Fruit fly (Drosophila melanogaster): ENCODE results near the gene Zir.

The Zir gene

DNA sequence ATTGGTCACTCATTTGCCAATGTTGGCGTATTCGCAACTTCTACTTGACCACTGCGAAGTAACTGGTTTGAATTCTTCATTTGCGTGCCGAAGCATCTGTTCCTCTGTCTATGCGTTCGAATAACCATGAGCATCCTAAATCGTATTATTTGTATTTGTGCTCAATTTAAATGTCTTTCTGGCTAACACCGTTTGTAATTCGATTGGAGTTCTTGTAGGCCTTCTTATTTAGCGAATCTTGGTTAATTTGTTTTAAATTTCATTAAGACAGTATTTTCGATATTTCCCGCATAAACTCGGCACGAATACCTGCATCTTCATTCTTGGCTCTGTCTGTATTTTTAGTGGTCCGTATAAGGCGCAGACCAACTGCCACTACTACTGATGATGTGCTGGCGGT lies 2.7 kb upstream of the Zir start:
- no peak for TF ChIP-seq CG6276 (GFP tag; optimal IDR thresholded peaks at IDR 0.05)
- peak; percentile 3 for TF ChIP-seq Sox15 (GFP tag; optimal IDR thresholded peaks at IDR 0.05)
- peak; percentile 90 to 98 for TF ChIP-seq ss (GFP tag; optimal IDR thresholded peaks at IDR 0.05)
- peak; percentile 76 for TF ChIP-seq acj6 (GFP tag; optimal IDR thresholded peaks at IDR 0.05)
- peak; percentile 75 for TF ChIP-seq CG7368 (GFP tag; optimal IDR thresholded peaks at IDR 0.05)
- peak; percentile 81 for TF ChIP-seq CG10631 (GFP tag; optimal IDR thresholded peaks at IDR 0.05)
- TF ChIP-seq CG6163 (GFP tag; IDR thresholded peaks at IDR 0.05) = peak; percentile 87; the same call in 2 of the 3 replicates
- TF ChIP-seq CG3919 (GFP tag; optimal IDR thresholded peaks at IDR 0.05) = peak; percentile 83
- peak; percentile 71; the same call in 2 of the 3 replicates for TF ChIP-seq CG8119 (GFP tag; IDR thresholded peaks at IDR 0.05)
- peak; percentile 83 for TF ChIP-seq Eip75B (GFP tag; optimal IDR thresholded peaks at IDR 0.05)
- TF ChIP-seq CG1621 (tag; optimal IDR thresholded peaks at IDR 0.05) = peak; percentile 84
- TF ChIP-seq Hr39 (GFP tag; optimal IDR thresholded peaks at IDR 0.05) = no peak
- peak; percentile 13 for TF ChIP-seq CG4318 (GFP tag; optimal IDR thresholded peaks at IDR 0.05)
- TF ChIP-seq svp (GFP tag) = no peak
- peak in 1 of 2 experiments; percentile 63 for TF ChIP-seq salr (GFP tag; optimal IDR thresholded peaks at IDR 0.05)
- TF ChIP-seq fkh (GFP tag; optimal IDR thresholded peaks at IDR 0.05) = no peak
- TF ChIP-seq Sox14 (GFP tag; optimal IDR thresholded peaks at IDR 0.05) = peak; percentile 81
- TF ChIP-seq fd59A (GFP tag; optimal IDR thresholded peaks at IDR 0.05) = peak; percentile 81
- peak; percentile 71 for TF ChIP-seq CG8632 (GFP tag; optimal IDR thresholded peaks at IDR 0.05)
- no peak for TF ChIP-seq Smox (GFP tag; optimal IDR thresholded peaks at IDR 0.05)
- TF ChIP-seq vri (GFP tag; optimal IDR thresholded peaks at IDR 0.05) = no peak
- peak; percentile 83 for TF ChIP-seq CG10669 (GFP tag; optimal IDR thresholded peaks at IDR 0.05)
- no peak for TF ChIP-seq CG16779 (tag; optimal IDR thresholded peaks at IDR 0.05)
- TF ChIP-seq Ets96B (tag; optimal IDR thresholded peaks at IDR 0.05) = peak; percentile 87
- TF ChIP-seq CG32006 (GFP tag; optimal IDR thresholded peaks at IDR 0.05) = peak; percentile 67
- peak; percentile 83 for TF ChIP-seq esn (GFP tag; optimal IDR thresholded peaks at IDR 0.05)
- TF ChIP-seq lz (GFP tag; optimal IDR thresholded peaks at IDR 0.05) = peak; percentile 75
- TF ChIP-seq spab (GFP tag; optimal IDR thresholded peaks at IDR 0.05) = no peak
- TF ChIP-seq Gug (GFP tag; IDR thresholded peaks at IDR 0.05) = no peak
- peak; percentile 72 for TF ChIP-seq Eip93F (GFP tag; optimal IDR thresholded peaks at IDR 0.05)
- peak; percentile 91 for TF ChIP-seq net (GFP tag; optimal IDR thresholded peaks at IDR 0.05)
- peak; percentile 73 for TF ChIP-seq Lpt (GFP tag; optimal IDR thresholded peaks at IDR 0.05)
- peak; percentile 84 for TF ChIP-seq CG6854 (GFP tag; optimal IDR thresholded peaks at IDR 0.05)
- peak; percentile 79 for TF ChIP-seq topi (GFP tag; optimal IDR thresholded peaks at IDR 0.05)
- peak; percentile 70 for TF ChIP-seq pdm3 (GFP tag; optimal IDR thresholded peaks at IDR 0.05)
- peak; percentile 89 for TF ChIP-seq CG3032 (tag; optimal IDR thresholded peaks at IDR 0.05)
- peak; percentile 69 for TF ChIP-seq CG11762 (GFP tag; optimal IDR thresholded peaks at IDR 0.05; ENCODE audit: insufficient read depth)
- peak; percentile 6 for TF ChIP-seq fd85E (GFP tag; optimal IDR thresholded peaks at IDR 0.05)
- peak; percentile 73 for TF ChIP-seq OdsH (GFP tag; optimal IDR thresholded peaks at IDR 0.05)
- peak; percentile 68 for TF ChIP-seq CG9139 (GFP tag; optimal IDR thresholded peaks at IDR 0.05)
- TF ChIP-seq CG6792 (GFP tag; optimal IDR thresholded peaks at IDR 0.05) = peak; percentile 75
- peak; percentile 72 for TF ChIP-seq CG31627 (GFP tag; optimal IDR thresholded peaks at IDR 0.05)
- TF ChIP-seq Met (GFP tag; optimal IDR thresholded peaks at IDR 0.05) = peak; percentile 80
- TF ChIP-seq Hr4 (GFP tag; optimal IDR thresholded peaks at IDR 0.05) = peak; percentile 42
- TF ChIP-seq dac (GFP tag; optimal IDR thresholded peaks at IDR 0.05) = peak; percentile 39
- peak; percentile 91 for TF ChIP-seq dsx (GFP tag; optimal IDR thresholded peaks at IDR 0.05; ENCODE audit: poor library complexity, severe bottlenecking)
- peak; percentile 95 for TF ChIP-seq Eip78C (GFP tag)
- peak; percentile 74 for TF ChIP-seq CG34406 (GFP tag; optimal IDR thresholded peaks at IDR 0.05)
- peak; percentile 71 for TF ChIP-seq Blimp-1 (GFP tag; optimal IDR thresholded peaks at IDR 0.05)
- TF ChIP-seq Sox102F (GFP tag; optimal IDR thresholded peaks at IDR 0.05) = no peak
- no peak for TF ChIP-seq CG11902 (GFP tag; optimal IDR thresholded peaks at IDR 0.05)
- peak; percentile 62 for TF ChIP-seq Ets21C (GFP tag; optimal IDR thresholded peaks at IDR 0.05)

Data from whole organism, prepupa.